Worm (Caenorhabditis elegans): Measurements from ENCODE around the gene F58F12.12.

The F58F12.12 gene

ce11 chrII:6376693-6377092, 4.3 kb upstream of the F58F12.12 start:
- TF ChIP-seq vab-15 (tag; optimal IDR thresholded peaks at IDR 0.05) (no peak), rnt-1 (tag; optimal IDR thresholded peaks at IDR 0.05) (no peak), ztf-11 (tag; optimal IDR thresholded peaks at IDR 0.05) (no peak), ztf-4 (tag; optimal IDR thresholded peaks at IDR 0.05) (no peak), unc-30 (tag; optimal IDR thresholded peaks at IDR 0.05) (no peak), lin-39 (tag; optimal IDR thresholded peaks at IDR 0.05) (no peak), unc-98 (GFP tag; IDR thresholded peaks at IDR 0.05) (no peak)

DNA sequence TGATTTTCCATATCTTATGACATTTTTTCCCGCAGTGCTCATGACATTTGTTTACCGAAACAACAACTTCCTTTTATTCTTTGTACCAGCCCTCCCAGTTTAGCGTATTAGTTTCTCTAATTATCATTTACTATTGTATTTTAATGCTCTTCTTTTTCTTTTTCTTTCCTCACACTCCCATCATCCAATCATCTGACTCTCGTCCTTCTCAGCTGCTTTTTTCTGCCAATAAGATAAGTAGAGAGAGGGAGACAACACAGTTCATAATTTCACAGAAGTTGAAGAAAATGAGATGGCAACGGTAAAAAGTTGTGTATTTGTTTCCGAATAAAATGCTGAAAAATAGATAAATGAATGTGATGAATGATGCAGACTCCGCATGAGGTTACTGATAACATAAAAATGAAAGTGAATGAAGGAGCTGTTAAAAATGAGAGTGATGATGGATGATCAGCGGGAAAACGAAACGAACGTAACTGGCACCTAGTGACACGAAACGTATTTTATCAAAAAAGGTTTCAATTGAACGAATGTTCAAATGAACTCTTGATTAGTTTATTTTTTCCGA, 3.5 kb upstream of the F58F12.12 start:
- TF ChIP-seq irx-1 (tag; optimal IDR thresholded peaks at IDR 0.05) (no peak), elt-2 (tag; optimal IDR thresholded peaks at IDR 0.05) (peak; percentile 52), ama-1 (optimal IDR thresholded peaks at IDR 0.05) (no peak), blmp-1 (tag; optimal IDR thresholded peaks at IDR 0.05) (peak; percentile 33), lin-14 (GFP tag; optimal IDR thresholded peaks at IDR 0.05) (peak; percentile 13), lin-35 (GFP tag; optimal IDR thresholded peaks at IDR 0.05) (peak in 1 of 2 experiments; percentile 56), efl-1 (optimal IDR thresholded peaks at IDR 0.05) (no peak), efl-1 (GFP tag; optimal IDR thresholded peaks at IDR 0.05 in 1 of 2) (peak in 1 of 2 experiments; percentile 29), nhr-20 (tag; optimal IDR thresholded peaks at IDR 0.05) (peak; percentile 0)

DNA sequence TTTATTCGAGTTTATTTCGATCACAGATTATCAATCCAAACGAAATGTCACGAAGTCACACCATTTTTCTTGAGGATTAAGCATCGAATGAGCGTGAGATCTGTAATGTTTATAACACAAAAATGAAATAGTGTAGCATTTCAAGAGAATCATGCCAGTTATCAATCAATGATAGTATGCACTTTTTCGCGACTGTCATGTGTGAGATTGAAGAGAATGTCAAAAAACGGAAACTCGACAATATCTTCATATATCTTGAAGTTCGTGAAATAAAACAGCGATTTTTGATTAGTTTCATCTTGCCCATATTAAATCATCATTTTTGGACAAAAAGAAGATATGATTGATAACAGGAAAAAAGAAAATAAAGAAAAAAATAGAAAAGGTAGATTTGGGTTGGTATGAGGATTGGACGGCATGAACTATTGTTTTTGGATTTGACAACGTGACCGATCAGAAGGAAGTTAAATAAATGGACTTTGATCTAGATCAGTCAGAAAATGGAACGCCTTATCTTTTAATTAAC, 1.9 kb upstream of the F58F12.12 start:
- TF ChIP-seq aha-1 (tag; optimal IDR thresholded peaks at IDR 0.05) (no peak), ceh-8 (GFP tag; optimal IDR thresholded peaks at IDR 0.05) (no peak), elt-3 (tag; optimal IDR thresholded peaks at IDR 0.05) (peak in 4 of 6 experiments; percentile 22 to 62 (median 44)), nhr-71 (tag; optimal IDR thresholded peaks at IDR 0.05) (peak; percentile 54), lin-13 (GFP tag; optimal IDR thresholded peaks at IDR 0.05) (no peak), skn-1 (tag; optimal IDR thresholded peaks at IDR 0.05) (no peak), efl-3 (GFP tag; optimal IDR thresholded peaks at IDR 0.05) (no peak), fkh-8 (tag; optimal IDR thresholded peaks at IDR 0.05) (no peak), nhr-76 (tag; optimal IDR thresholded peaks at IDR 0.05) (no peak), nhr-12 (tag; optimal IDR thresholded peaks at IDR 0.05) (no peak), nhr-85 (tag) (peak; percentile 75), blmp-1 (tag; optimal IDR thresholded peaks at IDR 0.05) (peak; percentile 73), Y116A8C.19 (tag; optimal IDR thresholded peaks at IDR 0.05; ENCODE audit: borderline replicate concordance) (no peak), pax-3 (tag; optimal IDR thresholded peaks at IDR 0.05) (no peak), mep-1 (tag; optimal IDR thresholded peaks at IDR 0.05) (no peak), lsy-2 (tag; optimal IDR thresholded peaks at IDR 0.05) (no peak), tbx-2 (tag; optimal IDR thresholded peaks at IDR 0.05) (peak; percentile 5), aly-2 (tag; optimal IDR thresholded peaks at IDR 0.05) (no peak), nhr-20 (tag; optimal IDR thresholded peaks at IDR 0.05) (peak; percentile 36), unc-30 (tag; optimal IDR thresholded peaks at IDR 0.05) (no peak), ceh-90 (tag; optimal IDR thresholded peaks at IDR 0.05) (no peak), alr-1 (tag; optimal IDR thresholded peaks at IDR 0.05; ENCODE audit: borderline replicate concordance) (no peak), nhr-84 (tag; optimal IDR thresholded peaks at IDR 0.05) (no peak), snu-23 (GFP tag; optimal IDR thresholded peaks at IDR 0.05) (peak; percentile 27), grh-1 (GFP tag; IDR thresholded peaks at IDR 0.05) (no peak), hlh-4 (tag; optimal IDR thresholded peaks at IDR 0.05) (no peak), ztf-11 (tag; optimal IDR thresholded peaks at IDR 0.05) (no peak)
